Worm (Caenorhabditis elegans) whole organism, late embryonic: ENCODE measurements around the gene ZK643.6.

Source experiments
- C38D4.7 ChIP-seq: fragments of 200-800 bp; sonication (Bioruptor generic); optimal IDR thresholded peaks from 2 replicates; lab custom pipeline; 2018; ENCODE audit warnings: mild to moderate bottlenecking, missing genetic modification characterization, moderate library complexity, missing compliant biosample characterization
- ahr-1 ChIP-seq: sonication (generic microtip); optimal IDR thresholded peaks from 2 replicates; lab custom pipeline; 2016; ENCODE audit warnings: missing genetic modification characterization, missing compliant biosample characterization
- ceh-30 ChIP-seq: fragments of 150-350 bp; optimal IDR thresholded peaks from 2 replicates; lab custom pipeline; 2014; ENCODE audit warnings: missing biosample characterization, missing genetic modification characterization
- ceh-6 ChIP-seq: fragments of 200-800 bp; sonication (Bioruptor generic); optimal IDR thresholded peaks from 2 replicates; lab custom pipeline; 2018; ENCODE audit warnings: mild to moderate bottlenecking, missing genetic modification characterization, missing compliant biosample characterization
- elt-2 ChIP-seq: sonication (generic microtip); optimal IDR thresholded peaks from 2 replicates; lab custom pipeline; 2016; ENCODE audit warnings: missing genetic modification reagents, missing genetic modification characterization, missing compliant biosample characterization
- fkh-10 ChIP-seq: fragments of 150-350 bp; optimal IDR thresholded peaks from 2 replicates; lab custom pipeline; 2014; ENCODE audit warnings: missing biosample characterization, missing genetic modification reagents, missing genetic modification characterization
- hlh-15 ChIP-seq: sonication (generic microtip); optimal IDR thresholded peaks from 2 replicates; lab custom pipeline; 2016; ENCODE audit warnings: missing genetic modification characterization, missing compliant biosample characterization
- nhr-11 ChIP-seq: fragments of 150-350 bp; optimal IDR thresholded peaks from 2 replicates; lab custom pipeline; 2014; ENCODE audit warnings: missing biosample characterization, missing genetic modification characterization
- pag-3 ChIP-seq: sonication (generic microtip); optimal IDR thresholded peaks from 2 replicates; lab custom pipeline; 2016; ENCODE audit warnings: missing compliant biosample characterization, missing genetic modification characterization, borderline replicate concordance
- pqm-1 ChIP-seq: sonication (generic microtip); optimal IDR thresholded peaks from 2 replicates; lab custom pipeline; 2016; ENCODE audit warnings: missing genetic modification characterization, missing compliant biosample characterization
- ref-2 ChIP-seq: sonication (generic microtip); optimal IDR thresholded peaks from 2 replicates; lab custom pipeline; 2016; ENCODE audit warnings: missing genetic modification characterization, missing compliant biosample characterization
- tbx-2 ChIP-seq: sonication (generic microtip); optimal IDR thresholded peaks from 2 replicates; lab custom pipeline; 2016; ENCODE audit warnings: missing genetic modification characterization, missing compliant biosample characterization
- unc-42 ChIP-seq: sonication (generic microtip); optimal IDR thresholded peaks from 2 replicates; lab custom pipeline; 2016; ENCODE audit warnings: missing genotype, missing genetic modification characterization, missing compliant biosample characterization
- unc-55 ChIP-seq: sonication (generic microtip); optimal IDR thresholded peaks from 2 replicates; lab custom pipeline; 2017; ENCODE audit warnings: missing biosample characterization, missing genetic modification reagents, missing genetic modification characterization

DNA sequence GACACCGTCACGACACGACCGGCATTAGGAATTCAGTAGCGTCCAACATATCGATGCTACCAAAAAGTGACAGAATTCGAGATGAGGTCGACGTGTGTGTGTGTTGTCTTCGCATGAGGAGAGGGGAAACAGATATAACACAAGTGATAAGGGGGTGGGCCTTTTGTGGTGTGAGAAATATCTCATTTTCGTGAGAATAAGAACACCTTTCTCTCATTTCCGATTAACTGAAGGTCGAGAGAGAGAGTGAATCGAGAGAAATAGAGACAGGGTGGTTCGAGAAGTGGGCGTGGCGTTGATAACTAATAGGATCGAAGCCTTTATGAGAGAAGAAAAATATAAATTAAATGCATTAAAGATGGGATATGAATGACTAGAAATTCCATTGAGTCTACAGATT, 22.6 kb upstream of the ZK643.6 start:
- no peak for TF ChIP-seq ahr-1 (tag; lab: Kevin White, UChicago)
- no peak for TF ChIP-seq unc-42 (tag; lab: Kevin White, UChicago)
- no peak for TF ChIP-seq ref-2 (tag; lab: Kevin White, UChicago)
- no peak for TF ChIP-seq tbx-2 (tag; lab: Kevin White, UChicago)
- TF ChIP-seq pqm-1 (tag; lab: Kevin White, UChicago), result no peak
- TF ChIP-seq pag-3, result no peak
- TF ChIP-seq ceh-30 (tag; lab: Kevin White, UChicago), result no peak
- TF ChIP-seq elt-2 (tag; lab: Kevin White, UChicago), result no peak
- no peak for TF ChIP-seq fkh-10
- no peak for TF ChIP-seq nhr-11 (tag; lab: Kevin White, UChicago)
- no peak for TF ChIP-seq ceh-6 (GFP tag; lab: Kevin White, UChicago)
- no peak for TF ChIP-seq C38D4.7 (GFP tag; lab: Kevin White, UChicago)
- TF ChIP-seq hlh-15 (tag; lab: Kevin White, UChicago), result no peak
- TF ChIP-seq unc-55 (GFP tag; lab: Kevin White, UChicago), result no peak
